Worm (Caenorhabditis elegans) whole organism, late embryonic: ENCODE data around the gene Y57G11C.23.

Experiments
- C38D4.7 ChIP-seq: fragments of 200-800 bp; sonication (Bioruptor generic); optimal IDR thresholded peaks from 2 replicates; lab custom pipeline; 2018; ENCODE audit warnings: mild to moderate bottlenecking, missing genetic modification characterization, moderate library complexity, missing compliant biosample characterization
- ahr-1 ChIP-seq: sonication (generic microtip); optimal IDR thresholded peaks from 2 replicates; lab custom pipeline; 2016; ENCODE audit warnings: missing genetic modification characterization, missing compliant biosample characterization
- ama-1 ChIP-seq: fragments of 150-350 bp; optimal IDR thresholded peaks from 2 replicates; lab custom pipeline; 2014
- ceh-14 ChIP-seq: sonication (generic microtip); optimal IDR thresholded peaks from 2 replicates; lab custom pipeline; 2016; ENCODE audit warnings: missing genotype, missing genetic modification characterization, missing compliant biosample characterization
- ceh-18 ChIP-seq: sonication (generic microtip); optimal IDR thresholded peaks from 2 replicates; lab custom pipeline; 2016; ENCODE audit warnings: missing genetic modification characterization, missing compliant biosample characterization
- ceh-22 ChIP-seq: sonication (generic microtip); optimal IDR thresholded peaks from 2 replicates; lab custom pipeline; 2017; ENCODE audit warnings: missing biosample characterization, missing genetic modification characterization
- ceh-24 ChIP-seq: sonication (generic microtip); optimal IDR thresholded peaks from 2 replicates; lab custom pipeline; 2016; ENCODE audit warnings: mild to moderate bottlenecking, missing genetic modification characterization, missing compliant biosample characterization
- ceh-30 ChIP-seq: fragments of 150-350 bp; optimal IDR thresholded peaks from 2 replicates; lab custom pipeline; 2014; ENCODE audit warnings: missing biosample characterization, missing genetic modification characterization
- ceh-31 ChIP-seq: sonication (generic microtip); optimal IDR thresholded peaks from 2 replicates; lab custom pipeline; 2016; ENCODE audit warnings: missing genetic modification characterization, missing compliant biosample characterization
- ceh-34 ChIP-seq: sonication (generic microtip); optimal IDR thresholded peaks from 2 replicates; lab custom pipeline; 2016; ENCODE audit warnings: mild to moderate bottlenecking, missing genetic modification characterization, missing compliant biosample characterization
- ceh-45 ChIP-seq: fragments of 200-800 bp; sonication (Bioruptor generic); IDR thresholded peaks from 2 replicates; pipeline ENCODE4 v1.3.6; 2022; ENCODE audit warnings: missing genetic modification reagents, missing genetic modification characterization, missing compliant biosample characterization
- che-1 ChIP-seq: sonication (generic microtip); optimal IDR thresholded peaks from 2 replicates; lab custom pipeline; 2016; ENCODE audit warnings: mild to moderate bottlenecking, missing genetic modification characterization, missing compliant biosample characterization
- dmd-4 ChIP-seq: sonication (generic microtip); optimal IDR thresholded peaks from 2 replicates; lab custom pipeline; 2016; ENCODE audit warnings: borderline replicate concordance, missing genetic modification characterization, missing compliant biosample characterization
- dve-1 ChIP-seq: sonication (generic microtip); optimal IDR thresholded peaks from 2 replicates; lab custom pipeline; 2017; ENCODE audit warnings: antibody characterized with exemption, mild to moderate bottlenecking, missing genetic modification characterization, missing compliant biosample characterization
- elt-2 ChIP-seq: sonication (generic microtip); optimal IDR thresholded peaks from 2 replicates; lab custom pipeline; 2016; ENCODE audit warnings: missing genetic modification reagents, missing genetic modification characterization, missing compliant biosample characterization
- elt-4 ChIP-seq: sonication (generic microtip); optimal IDR thresholded peaks from 2 replicates; lab custom pipeline; 2016; ENCODE audit warnings: missing genetic modification characterization, missing compliant biosample characterization
- ets-4 ChIP-seq: sonication (generic microtip); optimal IDR thresholded peaks from 2 replicates; lab custom pipeline; 2016; ENCODE audit warnings: missing genetic modification characterization, missing compliant biosample characterization
- fax-1 ChIP-seq: sonication (generic microtip); optimal IDR thresholded peaks from 2 replicates; lab custom pipeline; 2016; ENCODE audit warnings: missing genotype, missing genetic modification characterization, missing compliant biosample characterization
- fkh-10 ChIP-seq: fragments of 150-350 bp; optimal IDR thresholded peaks from 2 replicates; lab custom pipeline; 2014; ENCODE audit warnings: missing biosample characterization, missing genetic modification reagents, missing genetic modification characterization
- fkh-6 ChIP-seq: sonication (generic microtip); optimal IDR thresholded peaks from 2 replicates; lab custom pipeline; 2016; ENCODE audit warnings: missing genetic modification characterization, missing compliant biosample characterization
- hlh-15 ChIP-seq: sonication (generic microtip); optimal IDR thresholded peaks from 2 replicates; lab custom pipeline; 2016; ENCODE audit warnings: missing genetic modification characterization, missing compliant biosample characterization
- hlh-6 ChIP-seq: sonication (generic microtip); optimal IDR thresholded peaks from 2 replicates; lab custom pipeline; 2016; ENCODE audit warnings: missing genotype, missing genetic modification characterization, missing compliant biosample characterization
- hlh-8 ChIP-seq: sonication (generic microtip); optimal IDR thresholded peaks from 2 replicates; lab custom pipeline; 2016; ENCODE audit warnings: missing genotype, missing genetic modification characterization, missing compliant biosample characterization
- lim-6 ChIP-seq: sonication (generic microtip); optimal IDR thresholded peaks from 2 replicates; lab custom pipeline; 2016; ENCODE audit warnings: missing genetic modification characterization, missing compliant biosample characterization
- madf-2 ChIP-seq: sonication (generic microtip); optimal IDR thresholded peaks from 2 replicates; lab custom pipeline; 2017; ENCODE audit warnings: missing genetic modification characterization, missing compliant biosample characterization
- mec-3 ChIP-seq: sonication (generic microtip); optimal IDR thresholded peaks from 2 replicates; lab custom pipeline; 2016; ENCODE audit warnings: borderline replicate concordance, missing genetic modification characterization, missing compliant biosample characterization
- nfya-1 ChIP-seq: sonication (generic microtip); optimal IDR thresholded peaks from 2 replicates; lab custom pipeline; 2017; ENCODE audit warnings: missing genetic modification characterization, mild to moderate bottlenecking, missing compliant biosample characterization, antibody characterized with exemption, moderate library complexity
- nhr-11 ChIP-seq: fragments of 150-350 bp; optimal IDR thresholded peaks from 2 replicates; lab custom pipeline; 2014; ENCODE audit warnings: missing biosample characterization, missing genetic modification characterization
- npax-4 ChIP-seq: sonication (generic microtip); optimal IDR thresholded peaks from 2 replicates; lab custom pipeline; 2016; ENCODE audit warnings: missing genetic modification characterization, missing compliant biosample characterization
- odd-2 ChIP-seq: sonication (generic microtip); optimal IDR thresholded peaks from 2 replicates; lab custom pipeline; 2017; ENCODE audit warnings: antibody characterized with exemption, mild to moderate bottlenecking, missing genetic modification characterization, missing compliant biosample characterization
- pax-1 ChIP-seq: fragments of 150-350 bp; optimal IDR thresholded peaks from 2 replicates; lab custom pipeline; 2014; ENCODE audit warnings: missing biosample characterization, missing genetic modification characterization
- pha-2 ChIP-seq: sonication (generic microtip); optimal IDR thresholded peaks from 2 replicates; lab custom pipeline; 2017; ENCODE audit warnings: mild to moderate bottlenecking, missing genetic modification characterization, missing compliant biosample characterization
- pros-1 ChIP-seq: fragments of 150-350 bp; optimal IDR thresholded peaks from 2 replicates; lab custom pipeline; 2014; ENCODE audit warnings: missing biosample characterization, missing genetic modification reagents, missing genetic modification characterization
- rnt-1 ChIP-seq: sonication (generic microtip); optimal IDR thresholded peaks from 2 replicates; lab custom pipeline; 2016; ENCODE audit warnings: missing genetic modification characterization, missing compliant biosample characterization
- sdc-2 ChIP-seq: sonication (generic microtip); optimal IDR thresholded peaks from 2 replicates; lab custom pipeline; 2016; ENCODE audit warnings: missing genotype, missing genetic modification characterization, missing compliant biosample characterization
- tbx-2 ChIP-seq: sonication (generic microtip); optimal IDR thresholded peaks from 2 replicates; lab custom pipeline; 2016; ENCODE audit warnings: missing genetic modification characterization, missing compliant biosample characterization
- tbx-7 ChIP-seq: sonication (generic microtip); optimal IDR thresholded peaks from 2 replicates; lab custom pipeline; 2016; ENCODE audit warnings: missing genotype, missing genetic modification characterization, missing compliant biosample characterization
- unc-3 ChIP-seq, 2 experiments: fragments of 200-800 bp in 1 of 2; sonication (Bioruptor generic) in 1 of 2; sonication (generic microtip) in 1 of 2; conservative IDR thresholded peaks in 1 of 2; optimal IDR thresholded peaks in 1 of 2; 2 replicates each; pipeline versions ENCODE4 v1.3.6 to Lab custom; 2016 to 2022; ENCODE audit warnings: missing compliant biosample characterization in 2 of 2, missing genetic modification characterization in 2 of 2, missing genetic modification reagents in 1 of 2
- unc-42 ChIP-seq: sonication (generic microtip); optimal IDR thresholded peaks from 2 replicates; lab custom pipeline; 2016; ENCODE audit warnings: missing genotype, missing genetic modification characterization, missing compliant biosample characterization
- unc-55 ChIP-seq: sonication (generic microtip); optimal IDR thresholded peaks from 2 replicates; lab custom pipeline; 2017; ENCODE audit warnings: missing biosample characterization, missing genetic modification reagents, missing genetic modification characterization
- unc-86 ChIP-seq: sonication (generic microtip); optimal IDR thresholded peaks from 2 replicates; lab custom pipeline; 2016; ENCODE audit warnings: missing genetic modification characterization, missing compliant biosample characterization
- zip-5 ChIP-seq: sonication (generic microtip); optimal IDR thresholded peaks from 2 replicates; lab custom pipeline; 2016; ENCODE audit warnings: missing genetic modification characterization, missing compliant biosample characterization
- ztf-16 ChIP-seq: sonication (generic microtip); optimal IDR thresholded peaks from 2 replicates; lab custom pipeline; 2017; ENCODE audit warnings: missing genetic modification characterization, missing compliant biosample characterization

The Y57G11C.23 gene

DNA sequence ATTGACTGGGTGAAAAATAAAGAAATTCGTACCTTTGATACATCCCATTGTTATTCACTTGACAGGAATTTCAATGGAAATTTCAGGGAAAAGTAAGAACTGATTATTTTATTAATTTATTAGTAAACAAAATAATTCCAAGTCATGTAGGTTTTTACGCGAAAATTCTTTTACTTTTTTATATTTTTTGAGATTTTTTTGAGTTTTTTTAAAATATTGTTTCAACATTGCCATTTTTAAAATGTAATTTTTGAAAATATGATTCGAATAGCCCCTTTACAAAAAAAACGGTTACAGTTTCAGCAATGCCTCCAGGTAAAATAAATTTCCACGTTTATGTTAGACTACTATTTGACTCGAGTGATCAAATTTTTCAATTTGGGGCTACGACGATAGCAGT, at the start of gene Y57G11C.23:
Y57G11C.23 (minus strand) TSS at position 101 of the 400 bp plus-strand sequence.
- no peak for TF ChIP-seq zip-5
- TF ChIP-seq ceh-22 (tag; lab: Kevin White, UChicago) = no peak
- no peak for TF ChIP-seq elt-4 (tag; lab: Kevin White, UChicago)
- TF ChIP-seq ama-1 (lab: Kevin White, UChicago) = no peak
- no peak for TF ChIP-seq pax-1 (tag; lab: Kevin White, UChicago)
- TF ChIP-seq unc-3 (GFP tag; conservative IDR thresholded peaks at IDR 0.05; lab: Robert Waterston, UW) = no peak
- no peak for TF ChIP-seq unc-3 (tag; optimal IDR thresholded peaks at IDR 0.05; lab: Kevin White, UChicago)
- no peak for TF ChIP-seq dmd-4
- no peak for TF ChIP-seq ceh-45 (GFP tag; lab: Robert Waterston, UW)
- no peak for TF ChIP-seq elt-2 (tag; lab: Kevin White, UChicago)
- TF ChIP-seq rnt-1 (tag; lab: Kevin White, UChicago) = no peak
- TF ChIP-seq ztf-16 (tag; lab: Kevin White, UChicago) = no peak
- TF ChIP-seq dve-1 = no peak

DNA sequence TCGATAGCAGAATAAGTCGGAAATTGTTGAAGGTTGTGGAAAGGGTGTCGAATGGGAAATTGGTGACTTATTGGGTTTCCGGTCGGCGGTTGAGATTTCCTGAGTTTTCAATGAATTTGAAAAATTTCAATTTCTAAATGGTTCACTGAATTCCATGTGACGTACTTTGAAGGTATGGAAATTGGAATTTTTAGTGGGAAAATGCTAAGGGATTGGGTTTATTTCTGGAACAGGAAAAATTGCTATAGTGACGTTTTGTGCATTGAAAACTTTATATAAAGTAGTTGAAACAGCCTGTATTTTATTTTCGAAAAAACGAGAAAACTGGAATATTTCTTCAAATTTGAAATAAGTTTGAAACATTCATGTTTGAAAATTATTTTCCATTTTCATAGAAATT, 48.0 kb upstream of the Y57G11C.23 start, which contains the start of gene pnc-2:
pnc-2 (minus strand) TSS at position 101 of the 400 bp plus-strand sequence.
- TF ChIP-seq ahr-1 (tag; lab: Kevin White, UChicago) (no peak), ceh-34 (tag; lab: Kevin White, UChicago) (no peak), fkh-10 (GFP tag; lab: Kevin White, UChicago) (no peak), unc-42 (tag; lab: Kevin White, UChicago) (no peak), hlh-15 (tag; lab: Kevin White, UChicago) (no peak), sdc-2 (no peak), fkh-6 (tag; lab: Kevin White, UChicago) (no peak), pha-2 (no peak), ets-4 (tag; lab: Kevin White, UChicago) (no peak), fax-1 (tag; lab: Kevin White, UChicago) (no peak), ceh-18 (no peak), nhr-11 (tag; lab: Kevin White, UChicago) (no peak), hlh-6 (tag; lab: Kevin White, UChicago) (no peak), ceh-45 (GFP tag; lab: Robert Waterston, UW) (no peak), hlh-8 (tag; lab: Kevin White, UChicago) (no peak)
- TF ChIP-seq, all 69 proteins: peak for 0

DNA sequence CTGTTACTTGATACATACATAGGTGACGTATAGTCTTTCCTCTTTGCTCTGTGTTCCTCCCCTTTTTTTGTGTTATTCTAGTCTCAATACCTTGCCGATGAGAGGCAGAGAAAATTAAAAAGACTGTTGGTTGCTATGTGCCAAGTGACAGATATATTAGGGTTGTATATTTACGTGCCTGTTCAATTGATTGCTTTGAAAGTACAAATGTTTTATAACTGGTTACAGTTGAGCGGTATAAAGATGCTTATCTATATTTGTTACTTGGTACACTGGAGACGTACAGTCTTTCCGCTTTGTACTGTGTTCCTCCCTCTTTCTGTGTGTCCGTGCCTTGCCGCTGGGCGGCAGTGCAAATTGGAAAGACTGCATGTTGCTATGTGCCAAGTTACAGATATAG, 41.6 kb upstream of the Y57G11C.23 start:
- TF ChIP-seq unc-55 (GFP tag; lab: Kevin White, UChicago) (no peak), tbx-7 (tag; lab: Kevin White, UChicago) (no peak), fax-1 (tag; lab: Kevin White, UChicago) (no peak), ceh-31 (no peak), odd-2 (tag; lab: Kevin White, UChicago) (no peak), lim-6 (tag; lab: Kevin White, UChicago) (no peak), che-1 (tag; lab: Kevin White, UChicago) (no peak), ceh-14 (tag; lab: Kevin White, UChicago) (no peak), unc-42 (tag; lab: Kevin White, UChicago) (no peak), C38D4.7 (GFP tag; lab: Kevin White, UChicago) (no peak), mec-3 (tag; lab: Kevin White, UChicago) (no peak), ceh-22 (tag; lab: Kevin White, UChicago) (no peak), nhr-11 (tag; lab: Kevin White, UChicago) (no peak), fkh-10 (GFP tag; lab: Kevin White, UChicago) (no peak), ceh-30 (tag; lab: Kevin White, UChicago) (no peak), ceh-45 (GFP tag; lab: Robert Waterston, UW) (no peak), tbx-2 (tag; lab: Kevin White, UChicago) (no peak)

- TF ChIP-seq unc-86 (no peak), che-1 (tag; lab: Kevin White, UChicago) (no peak), odd-2 (tag; lab: Kevin White, UChicago) (no peak), nhr-11 (tag; lab: Kevin White, UChicago) (no peak), madf-2 (no peak), unc-55 (GFP tag; lab: Kevin White, UChicago) (no peak), pros-1 (tag; lab: Kevin White, UChicago) (no peak), elt-2 (tag; lab: Kevin White, UChicago) (no peak), pha-2 (no peak), npax-4 (tag; lab: Kevin White, UChicago) (no peak), nfya-1 (tag; lab: Kevin White, UChicago) (no peak), ceh-24 (tag; lab: Kevin White, UChicago) (no peak), ceh-18 (no peak), ets-4 (tag; lab: Kevin White, UChicago) (no peak), zip-5 (no peak), sdc-2 (no peak)
Observed at ce11 chrIV:14894339-14894738, 32.7 kb upstream of the Y57G11C.23 start.
